Worm (Caenorhabditis elegans) whole organism, L2 larva: ENCODE data around the gene F58D2.4.

Experiments
- C34F6.9 ChIP-seq: fragments of 150-350 bp; optimal IDR thresholded peaks from 2 replicates; lab custom pipeline; 2014; ENCODE audit warnings: missing biosample characterization, missing genetic modification characterization
- F13H6.1 ChIP-seq: sonication (generic microtip); optimal IDR thresholded peaks from 2 replicates; lab custom pipeline; 2016; ENCODE audit warnings: missing genetic modification characterization, missing compliant biosample characterization
- R02D3.7 ChIP-seq: fragments of 150-350 bp; optimal IDR thresholded peaks from 2 replicates; lab custom pipeline; 2014; ENCODE audit warnings: missing biosample characterization, missing genetic modification characterization
- Y55F3AM.14 ChIP-seq: fragments of 200-800 bp; sonication (Bioruptor generic); optimal IDR thresholded peaks from 2 replicates; lab custom pipeline; 2018; ENCODE audit warnings: mild to moderate bottlenecking, missing genetic modification characterization, missing compliant biosample characterization
- ZK546.5 ChIP-seq: sonication (generic microtip); optimal IDR thresholded peaks from 2 replicates; lab custom pipeline; 2017; ENCODE audit warnings: missing biosample characterization, missing genetic modification characterization
- aly-2 ChIP-seq: fragments of 150-350 bp; optimal IDR thresholded peaks from 2 replicates; lab custom pipeline; 2014; ENCODE audit warnings: missing biosample characterization, missing genetic modification characterization
- ama-1 ChIP-seq: fragments of 150-350 bp; optimal IDR thresholded peaks from 2 replicates; lab custom pipeline; 2018; ENCODE audit warnings: inconsistent platforms
- blmp-1 ChIP-seq: sonication (generic microtip); optimal IDR thresholded peaks from 2 replicates; lab custom pipeline; 2017; ENCODE audit warnings: missing genetic modification characterization, mild to moderate bottlenecking, missing compliant biosample characterization, antibody characterized with exemption, moderate library complexity; ENCODE audit not compliant: insufficient read depth
- ceh-82 ChIP-seq: fragments of 150-350 bp; optimal IDR thresholded peaks from 2 replicates; lab custom pipeline; 2014; ENCODE audit warnings: missing biosample characterization, missing genetic modification characterization
- crh-2 ChIP-seq: sonication (generic microtip); optimal IDR thresholded peaks from 2 replicates; lab custom pipeline; 2017; ENCODE audit warnings: missing biosample characterization, missing genetic modification characterization
- dmd-4 ChIP-seq: sonication (generic microtip); optimal IDR thresholded peaks from 2 replicates; lab custom pipeline; 2017; ENCODE audit warnings: missing biosample characterization, missing genetic modification characterization
- egl-27 ChIP-seq: sonication (generic microtip); optimal IDR thresholded peaks from 3 replicates; lab custom pipeline; 2017; ENCODE audit warnings: missing biosample characterization, missing genetic modification reagents, missing genetic modification characterization
- elt-3 ChIP-seq: sonication (generic microtip); optimal IDR thresholded peaks from 2 replicates; lab custom pipeline; 2017; ENCODE audit warnings: missing biosample characterization, missing genetic modification characterization
- fos-1 ChIP-seq: fragments of 150-350 bp; optimal IDR thresholded peaks from 2 replicates; lab custom pipeline; 2014; ENCODE audit warnings: missing biosample characterization, missing genetic modification characterization
- gmeb-1 ChIP-seq: fragments of 150-350 bp; optimal IDR thresholded peaks from 2 replicates; lab custom pipeline; 2014; ENCODE audit warnings: missing biosample characterization, missing genetic modification characterization
- lin-13 ChIP-seq: fragments of 150-350 bp; optimal IDR thresholded peaks from 2 replicates; lab custom pipeline; 2014; ENCODE audit warnings: missing biosample characterization, missing genetic modification reagents, missing genetic modification characterization
- lin-39 ChIP-seq: fragments of 150-350 bp; optimal IDR thresholded peaks from 2 replicates; lab custom pipeline; 2014; ENCODE audit warnings: missing biosample characterization, missing genetic modification reagents, missing genetic modification characterization
- mab-5 ChIP-seq: fragments of 150-350 bp; optimal IDR thresholded peaks from 2 replicates; lab custom pipeline; 2014; ENCODE audit warnings: missing biosample characterization, missing genetic modification characterization
- mbf-1 ChIP-seq: sonication (generic microtip); optimal IDR thresholded peaks from 2 replicates; lab custom pipeline; 2017; ENCODE audit warnings: missing biosample characterization, missing genetic modification characterization
- mdl-1 ChIP-seq, 2 experiments: fragments of 150-350 bp in 1 of 2; sonication (generic microtip) in 1 of 2; optimal IDR thresholded peaks; 2 replicates each; lab custom pipeline; 2017; ENCODE audit warnings: missing biosample characterization in 2 of 2, missing genetic modification characterization in 2 of 2
- nhr-11 ChIP-seq: fragments of 150-350 bp; optimal IDR thresholded peaks from 2 replicates; lab custom pipeline; 2014; ENCODE audit warnings: missing biosample characterization, missing genetic modification characterization
- nhr-12 ChIP-seq: fragments of 150-350 bp; optimal IDR thresholded peaks from 2 replicates; lab custom pipeline; 2014; ENCODE audit warnings: missing biosample characterization, missing genetic modification characterization
- nhr-129 ChIP-seq: fragments of 150-350 bp; optimal IDR thresholded peaks from 2 replicates; lab custom pipeline; 2014; ENCODE audit warnings: missing biosample characterization, missing genetic modification characterization
- nhr-21 ChIP-seq: fragments of 150-350 bp; optimal IDR thresholded peaks from 2 replicates; lab custom pipeline; 2014; ENCODE audit warnings: missing biosample characterization, missing genetic modification characterization
- nhr-23 ChIP-seq: fragments of 150-350 bp; optimal IDR thresholded peaks from 2 replicates; lab custom pipeline; 2014; ENCODE audit warnings: missing biosample characterization, missing genetic modification reagents, missing genetic modification characterization
- nhr-25 ChIP-seq: fragments of 150-350 bp; sonication (generic microtip); optimal IDR thresholded peaks from 3 replicates; lab custom pipeline; 2014; ENCODE audit warnings: missing biosample characterization, missing genetic modification characterization
- nhr-77 ChIP-seq: fragments of 150-350 bp; optimal IDR thresholded peaks from 2 replicates; lab custom pipeline; 2014; ENCODE audit warnings: missing biosample characterization, missing genetic modification characterization
- sem-4 ChIP-seq: fragments of 150-350 bp; optimal IDR thresholded peaks from 2 replicates; lab custom pipeline; 2014; ENCODE audit warnings: missing biosample characterization, missing genetic modification reagents, missing genetic modification characterization
- skn-1 ChIP-seq: sonication (generic microtip); optimal IDR thresholded peaks from 2 replicates; lab custom pipeline; 2017; ENCODE audit warnings: missing biosample characterization, missing genetic modification characterization
- sma-9 ChIP-seq, 2 experiments: fragments of 150-350 bp in 1 of 2; sonication (generic microtip) in 1 of 2; optimal IDR thresholded peaks; 2 replicates each; lab custom pipeline; 2014 to 2016; ENCODE audit warnings: missing genetic modification characterization in 2 of 2, mild to moderate bottlenecking in 1 of 2, missing biosample characterization in 1 of 2, missing compliant biosample characterization in 1 of 2, missing genetic modification reagents in 1 of 2, moderate library complexity in 1 of 2
- snpc-4 ChIP-seq: fragments of 150-350 bp; optimal IDR thresholded peaks from 2 replicates; lab custom pipeline; 2014; ENCODE audit warnings: missing biosample characterization, missing genetic modification characterization
- unc-39 ChIP-seq: fragments of 150-350 bp; optimal IDR thresholded peaks from 2 replicates; lab custom pipeline; 2014; ENCODE audit warnings: missing biosample characterization, missing genetic modification characterization
- unc-62 ChIP-seq: fragments of 150-350 bp; optimal IDR thresholded peaks from 2 replicates; lab custom pipeline; 2014; ENCODE audit warnings: missing biosample characterization, missing genetic modification reagents, missing genetic modification characterization
- zag-1 ChIP-seq: fragments of 150-350 bp; optimal IDR thresholded peaks from 2 replicates; lab custom pipeline; 2014; ENCODE audit warnings: missing biosample characterization, missing genetic modification characterization
- ztf-1 ChIP-seq: fragments of 200-800 bp; sonication (Bioruptor generic); conservative IDR thresholded peaks from 2 replicates; pipeline ENCODE4 v1.3.6; 2022; ENCODE audit warnings: missing genetic modification characterization, missing compliant biosample characterization
- ztf-11 ChIP-seq: sonication (generic microtip); optimal IDR thresholded peaks from 2 replicates; lab custom pipeline; 2017; ENCODE audit warnings: missing biosample characterization, missing genetic modification characterization
- ztf-4 ChIP-seq: fragments of 150-350 bp; optimal IDR thresholded peaks from 2 replicates; lab custom pipeline; 2014; ENCODE audit warnings: missing biosample characterization, missing genetic modification characterization

Gene F58D2.4

ce11 chrIV:13204037-13204436 lies 15.2 kb upstream of the F58D2.4 start, which contains the start of gene ced-3:
TSS of gene ced-3 (minus strand) at chrIV:13204137.
- no peak for TF ChIP-seq nhr-12 (tag; lab: Kevin White, UChicago)
- no peak for TF ChIP-seq blmp-1 (tag; lab: Kevin White, UChicago)
- no peak for TF ChIP-seq nhr-25 (tag; lab: Kevin White, UChicago)
- no peak for TF ChIP-seq fos-1 (tag; lab: Kevin White, UChicago)
- TF ChIP-seq unc-62 (GFP tag; lab: Kevin White, UChicago): no peak
- no peak for TF ChIP-seq unc-39 (tag; lab: Kevin White, UChicago)
- TF ChIP-seq, all 48 proteins: peak for 0

ce11 chrIV:13197282-13197681 lies 8.4 kb upstream of the F58D2.4 start, which contains the start of gene C48D1.1:
TSS of gene C48D1.1 (minus strand) at chrIV:13197382.
- TF ChIP-seq sma-9 (GFP tag; optimal IDR thresholded peaks at IDR 0.05; lab: Kevin White, UChicago) (no peak), sma-9 (tag; optimal IDR thresholded peaks at IDR 0.05; lab: Kevin White, UChicago) (no peak), nhr-77 (tag; lab: Kevin White, UChicago) (no peak), Y55F3AM.14 (GFP tag; lab: Kevin White, UChicago) (no peak), nhr-23 (tag; lab: Kevin White, UChicago) (no peak), snpc-4 (tag; lab: Kevin White, UChicago) (no peak), mdl-1 (tag; optimal IDR thresholded peaks at IDR 0.05; lab: Kevin White, UChicago) (no peak), ztf-4 (no peak), nhr-21 (no peak), egl-27 (tag; lab: Kevin White, UChicago) (no peak), blmp-1 (tag; lab: Kevin White, UChicago) (no peak)

ce11 chrIV:13193239-13193638 lies 4.4 kb upstream of the F58D2.4 start, which contains the start of gene F58D2.5:
TSS of gene F58D2.5 (minus strand) at chrIV:13193339.
- TF ChIP-seq sem-4 (no peak), ztf-11 (tag; lab: Kevin White, UChicago) (no peak), F13H6.1 (tag; lab: Kevin White, UChicago) (no peak), ztf-4 (no peak), nhr-12 (tag; lab: Kevin White, UChicago) (no peak), Y55F3AM.14 (GFP tag; lab: Kevin White, UChicago) (no peak), egl-27 (tag; lab: Kevin White, UChicago) (no peak), unc-39 (tag; lab: Kevin White, UChicago) (no peak), skn-1 (tag; lab: Kevin White, UChicago) (no peak), ztf-1 (GFP tag; lab: Robert Waterston, UW) (no peak), nhr-77 (tag; lab: Kevin White, UChicago) (no peak), aly-2 (tag; lab: Kevin White, UChicago) (no peak), ZK546.5 (tag; lab: Kevin White, UChicago) (no peak)

ce11 chrIV:13190075-13190474 lies 1.2 kb upstream of the F58D2.4 start:
- TF ChIP-seq ztf-1 (GFP tag; lab: Robert Waterston, UW) (no peak), gmeb-1 (no peak), nhr-11 (tag; lab: Kevin White, UChicago) (no peak), F13H6.1 (tag; lab: Kevin White, UChicago) (no peak), sma-9 (GFP tag; optimal IDR thresholded peaks at IDR 0.05; lab: Kevin White, UChicago) (no peak), sma-9 (tag; optimal IDR thresholded peaks at IDR 0.05; lab: Kevin White, UChicago) (no peak), ama-1 (lab: Kevin White, UChicago) (no peak), mab-5 (tag; lab: Kevin White, UChicago) (no peak), nhr-21 (no peak), sem-4 (no peak), Y55F3AM.14 (GFP tag; lab: Kevin White, UChicago) (no peak), lin-39 (tag; lab: Kevin White, UChicago) (no peak), elt-3 (tag; lab: Kevin White, UChicago) (no peak), R02D3.7 (tag; lab: Kevin White, UChicago) (no peak), nhr-23 (tag; lab: Kevin White, UChicago) (no peak), mbf-1 (tag; lab: Kevin White, UChicago) (no peak), unc-39 (tag; lab: Kevin White, UChicago) (no peak), snpc-4 (tag; lab: Kevin White, UChicago) (no peak), C34F6.9 (tag; lab: Kevin White, UChicago) (no peak)

ce11 chrIV:13189467-13189866 lies 608 bp upstream of the F58D2.4 start, which contains the start of gene F58D2.2:
TSS of gene F58D2.2 (plus strand) at chrIV:13189767.
- TF ChIP-seq nhr-129 (tag; lab: Kevin White, UChicago) (no peak), ztf-1 (GFP tag; lab: Robert Waterston, UW) (no peak), gmeb-1 (no peak), nhr-25 (tag; lab: Kevin White, UChicago) (no peak), R02D3.7 (tag; lab: Kevin White, UChicago) (no peak), zag-1 (tag; lab: Kevin White, UChicago) (no peak), nhr-11 (tag; lab: Kevin White, UChicago) (no peak), lin-39 (tag; lab: Kevin White, UChicago) (no peak), skn-1 (tag; lab: Kevin White, UChicago) (no peak), nhr-21 (no peak), mdl-1 (tag; optimal IDR thresholded peaks at IDR 0.05; lab: Kevin White, UChicago) (no peak), ceh-82 (tag; lab: Kevin White, UChicago) (no peak), crh-2 (tag; lab: Kevin White, UChicago) (no peak), nhr-23 (tag; lab: Kevin White, UChicago) (no peak), snpc-4 (tag; lab: Kevin White, UChicago) (no peak), sem-4 (no peak), lin-13 (GFP tag; lab: Kevin White, UChicago) (no peak), unc-39 (tag; lab: Kevin White, UChicago) (no peak), C34F6.9 (tag; lab: Kevin White, UChicago) (no peak), dmd-4 (tag; lab: Kevin White, UChicago) (no peak)
